Worm (Caenorhabditis elegans): ENCODE results near the gene F09C6.3.

ce11 chrV:16873642-16874041 lies 6.3 kb downstream of the F09C6.3 start, which contains the start of gene srw-23:
- TF ChIP-seq ZK546.5 (tag; optimal IDR thresholded peaks at IDR 0.05) = no peak
- no peak for TF ChIP-seq nhr-25 (tag; optimal IDR thresholded peaks at IDR 0.05)
- no peak for TF ChIP-seq unc-62 (GFP tag; optimal IDR thresholded peaks at IDR 0.05)
- TF ChIP-seq ztf-11 (tag; optimal IDR thresholded peaks at IDR 0.05) = no peak
- TF ChIP-seq fos-1 (tag; optimal IDR thresholded peaks at IDR 0.05) = no peak
- TF ChIP-seq elt-2 (tag; optimal IDR thresholded peaks at IDR 0.05) = no peak
- TF ChIP-seq sea-2 (GFP tag; optimal IDR thresholded peaks at IDR 0.05) = no peak
- TF ChIP-seq ama-1 (optimal IDR thresholded peaks at IDR 0.05) = no peak

Data from whole organism, L3 larva.